Fruit fly (Drosophila melanogaster) whole organism, embryonic: ENCODE measurements around the gene Eip63F-1.

Source experiments
- Adf1 ChIP-seq: fragments of 200-800 bp; sonication (Bioruptor generic); IDR thresholded peaks from 2 replicates; pipeline ENCODE4 v1.3.6; 2022; ENCODE audit warnings: missing biosample characterization, missing genetic modification characterization
- B-H2 ChIP-seq: fragments of 200-800 bp; sonication (Bioruptor generic); optimal IDR thresholded peaks from 2 replicates; lab custom pipeline; 2018; ENCODE audit warnings: missing biosample characterization, mild to moderate bottlenecking, missing genetic modification characterization
- CG10274 ChIP-seq: fragments of 200-800 bp; sonication (Bioruptor generic); optimal IDR thresholded peaks from 3 replicates; lab custom pipeline; 2017; ENCODE audit warnings: missing biosample characterization, mild to moderate bottlenecking, missing genetic modification characterization
- CG10543 ChIP-seq: fragments of 200-800 bp; sonication (Bioruptor generic); optimal IDR thresholded peaks from 3 replicates; lab custom pipeline; 2017; ENCODE audit warnings: missing biosample characterization, mild to moderate bottlenecking, missing genetic modification characterization, moderate library complexity
- CG11093 ChIP-seq: fragments of 200-800 bp; sonication (Bioruptor generic); IDR thresholded peaks from 3 replicates; pipeline ENCODE4 v1.3.6; 2022; ENCODE audit warnings: missing biosample characterization, missing genetic modification characterization
- CG14860 ChIP-seq: fragments of 200-800 bp; sonication (Bioruptor generic); IDR thresholded peaks from 3 replicates; pipeline ENCODE4 v1.3.6; 2022; ENCODE audit warnings: missing biosample characterization, missing genetic modification characterization; ENCODE audit not compliant: partially characterized antibody
- CG1602 ChIP-seq: fragments of 200-800 bp; sonication (Bioruptor generic); optimal IDR thresholded peaks from 3 replicates; lab custom pipeline; 2016; ENCODE audit warnings: missing biosample characterization, missing genetic modification characterization
- CG2678 ChIP-seq: fragments of 200-800 bp; sonication (Bioruptor generic); optimal IDR thresholded peaks from 3 replicates; lab custom pipeline; 2019; ENCODE audit warnings: missing biosample characterization, mild to moderate bottlenecking, missing genetic modification characterization, moderate library complexity
- CG30403 ChIP-seq: fragments of 200-800 bp; sonication (Bioruptor generic); optimal IDR thresholded peaks from 3 replicates; lab custom pipeline; 2016; ENCODE audit warnings: missing biosample characterization, missing genetic modification characterization
- CG31224 ChIP-seq: fragments of 200-800 bp; sonication (Bioruptor generic); IDR thresholded peaks from 2 replicates; pipeline ENCODE4 v1.3.6; 2022; ENCODE audit warnings: missing biosample characterization, missing genetic modification characterization
- CG31365 ChIP-seq: fragments of 200-800 bp; sonication (Bioruptor generic); optimal IDR thresholded peaks from 2 replicates; lab custom pipeline; 2018; ENCODE audit warnings: missing biosample characterization, mild to moderate bottlenecking, missing genetic modification characterization
- CG31388 ChIP-seq: fragments of 200-800 bp; sonication (Bioruptor generic); optimal IDR thresholded peaks from 2 replicates; lab custom pipeline; 2016; ENCODE audit warnings: missing biosample characterization, missing genetic modification characterization
- CG3163 ChIP-seq: fragments of 200-800 bp; sonication (Bioruptor generic); optimal IDR thresholded peaks from 3 replicates; lab custom pipeline; 2016; ENCODE audit warnings: missing biosample characterization, missing genetic modification characterization
- CG33557 ChIP-seq: fragments of 200-800 bp; sonication (Bioruptor generic); optimal IDR thresholded peaks from 2 replicates; lab custom pipeline; 2019; ENCODE audit warnings: missing biosample characterization, mild to moderate bottlenecking, missing genetic modification characterization, moderate library complexity
- CG4730 ChIP-seq: fragments of 200-800 bp; sonication (Bioruptor generic); IDR thresholded peaks from 2 replicates; pipeline ENCODE4 v1.3.6; 2022; ENCODE audit warnings: missing biosample characterization, missing genetic modification characterization
- CG6765 ChIP-seq: fragments of 200-800 bp; sonication (Bioruptor generic); optimal IDR thresholded peaks from 3 replicates; lab custom pipeline; 2017; ENCODE audit warnings: missing biosample characterization, mild to moderate bottlenecking, missing genetic modification characterization
- CG7556 ChIP-seq: fragments of 200-800 bp; sonication (Bioruptor generic); optimal IDR thresholded peaks from 2 replicates; lab custom pipeline; 2017; ENCODE audit warnings: missing biosample characterization, mild to moderate bottlenecking, missing genetic modification characterization
- CG7928 ChIP-seq: fragments of 200-800 bp; sonication (Bioruptor generic); optimal IDR thresholded peaks from 2 replicates; lab custom pipeline; 2017; ENCODE audit warnings: missing biosample characterization, mild to moderate bottlenecking, missing genetic modification characterization
- CG8281 ChIP-seq: fragments of 200-800 bp; sonication (Bioruptor generic); optimal IDR thresholded peaks from 2 replicates; lab custom pipeline; 2018; ENCODE audit warnings: missing biosample characterization, mild to moderate bottlenecking, missing genetic modification characterization, moderate library complexity
- Deaf1 ChIP-seq: fragments of 200-800 bp; optimal IDR thresholded peaks from 3 replicates; lab custom pipeline; 2019; ENCODE audit warnings: missing biosample characterization, mild to moderate bottlenecking, missing genetic modification characterization, moderate library complexity
- Elba2 ChIP-seq: fragments of 200-800 bp; sonication (Bioruptor generic); optimal IDR thresholded peaks from 3 replicates; lab custom pipeline; 2016; ENCODE audit warnings: missing biosample characterization, missing genetic modification characterization
- Ets65A ChIP-seq: fragments of 200-800 bp; sonication (Bioruptor generic); peaks from one replicate; lab custom pipeline; 2016; ENCODE audit warnings: missing biosample characterization, missing genetic modification characterization
- Hsf ChIP-seq: fragments of 200-800 bp; sonication (Bioruptor generic); optimal IDR thresholded peaks from 3 replicates; lab custom pipeline; 2016; ENCODE audit warnings: missing biosample characterization, missing genetic modification characterization
- Lpt ChIP-seq: fragments of >200 bp; optimal IDR thresholded peaks from 2 replicates; lab custom pipeline; 2018; ENCODE audit warnings: missing biosample characterization, missing genetic modification characterization
- Mad ChIP-seq: fragments of 200-800 bp; sonication (Bioruptor generic); optimal IDR thresholded peaks from 2 replicates; lab custom pipeline; 2016; ENCODE audit warnings: missing biosample characterization, missing genetic modification characterization
- Med ChIP-seq: fragments of 200-800 bp; sonication (Bioruptor generic); peaks from one replicate; lab custom pipeline; 2016; ENCODE audit warnings: missing biosample characterization, missing genetic modification characterization, mild to moderate bottlenecking, inconsistent platforms, moderate library complexity
- Neu2 ChIP-seq: fragments of 200-800 bp; sonication (Bioruptor generic); optimal IDR thresholded peaks from 3 replicates; lab custom pipeline; 2016; ENCODE audit warnings: missing biosample characterization, missing genetic modification characterization, borderline replicate concordance
- Oaz ChIP-seq: fragments of 200-800 bp; sonication (Bioruptor generic); IDR thresholded peaks from 2 replicates; pipeline ENCODE4 v1.3.6; 2022; ENCODE audit warnings: missing biosample characterization, missing genetic modification characterization
- Pdp1 ChIP-seq, 2 experiments: fragments of 200-800 bp; sonication (Bioruptor generic); optimal IDR thresholded peaks; 3 replicates each; lab custom pipeline; 2016; ENCODE audit warnings: missing biosample characterization in 2 of 2, missing genetic modification characterization in 2 of 2, mild to moderate bottlenecking in 1 of 2, moderate library complexity in 1 of 2
- Ravus ChIP-seq: fragments of 200-800 bp; sonication (Bioruptor generic); IDR thresholded peaks from 2 replicates; pipeline ENCODE4 v1.3.6; 2022; ENCODE audit warnings: missing biosample characterization, missing genetic modification characterization
- Stat92E ChIP-seq, 3 experiments: fragments of >200 bp in 2 of 3; fragments of 200-800 bp in 1 of 3; sonication (Bioruptor generic) in 1 of 3; optimal IDR thresholded peaks; 2 replicates each; lab custom pipeline; 2017 to 2019; ENCODE audit warnings: missing biosample characterization in 3 of 3, missing genetic modification characterization in 3 of 3, mild to moderate bottlenecking in 1 of 3, moderate library complexity in 1 of 3
- Trl ChIP-seq, 3 experiments: fragments of >200 bp in 2 of 3; fragments of 200-800 bp in 1 of 3; sonication (Bioruptor generic) in 1 of 3; optimal IDR thresholded peaks; 2 replicates in 1 of 3; 3 replicates in 2 of 3; lab custom pipeline; 2016 to 2017; ENCODE audit warnings: missing biosample characterization in 1 of 3, missing genetic modification characterization in 1 of 3
- ato ChIP-seq: fragments of 200-800 bp; sonication (Bioruptor generic); IDR thresholded peaks from 2 replicates; pipeline ENCODE4 v1.3.6; 2022; ENCODE audit warnings: missing biosample characterization, missing genetic modification characterization; ENCODE audit not compliant: partially characterized antibody
- bcd ChIP-seq: fragments of 200-800 bp; sonication (Bioruptor generic); optimal IDR thresholded peaks from 2 replicates; lab custom pipeline; 2017; ENCODE audit warnings: missing biosample characterization, mild to moderate bottlenecking, missing genetic modification characterization
- bigmax ChIP-seq: fragments of 200-800 bp; sonication (Bioruptor generic); optimal IDR thresholded peaks from 2 replicates; lab custom pipeline; 2018; ENCODE audit warnings: missing biosample characterization, mild to moderate bottlenecking, missing genetic modification characterization
- cg ChIP-seq: fragments of 200-800 bp; sonication (Bioruptor generic); optimal IDR thresholded peaks from 3 replicates; lab custom pipeline; 2019; ENCODE audit warnings: missing biosample characterization, mild to moderate bottlenecking, missing genetic modification characterization, moderate library complexity
- chif ChIP-seq, 2 experiments: fragments of 200-800 bp; sonication (Bioruptor generic); optimal IDR thresholded peaks; 3 replicates each; lab custom pipeline; 2016; ENCODE audit warnings: missing biosample characterization in 2 of 2, missing genetic modification characterization in 2 of 2
- ci ChIP-seq: fragments of 200-800 bp; sonication (Bioruptor generic); IDR thresholded peaks from 3 replicates; pipeline ENCODE4 v1.3.6; 2022; ENCODE audit warnings: missing biosample characterization, missing genetic modification characterization
- fu2 ChIP-seq: fragments of 200-800 bp; sonication (Bioruptor generic); optimal IDR thresholded peaks from 2 replicates; lab custom pipeline; 2016; ENCODE audit warnings: missing biosample characterization, missing genetic modification characterization
- hkb ChIP-seq, 2 experiments: fragments of 200-800 bp in 1 of 2; fragments of >200 bp in 1 of 2; sonication (Bioruptor generic) in 1 of 2; IDR thresholded peaks in 1 of 2; optimal IDR thresholded peaks in 1 of 2; 2 replicates each; pipeline versions ENCODE4 v1.3.6 to Lab custom; 2017 to 2022; ENCODE audit warnings: missing biosample characterization in 1 of 2, missing genetic modification characterization in 1 of 2
- nerfin-1 ChIP-seq: fragments of 200-800 bp; sonication (Bioruptor generic); optimal IDR thresholded peaks from 3 replicates; lab custom pipeline; 2019; ENCODE audit warnings: missing biosample characterization, mild to moderate bottlenecking, missing genetic modification characterization, moderate library complexity
- psq ChIP-seq: fragments of 200-800 bp; sonication (Bioruptor generic); optimal IDR thresholded peaks from 2 replicates; lab custom pipeline; 2017; ENCODE audit warnings: missing biosample characterization, missing genetic modification characterization
- sd ChIP-seq: fragments of 200-800 bp; sonication (Bioruptor generic); optimal IDR thresholded peaks from 3 replicates; lab custom pipeline; 2018; ENCODE audit warnings: missing biosample characterization, mild to moderate bottlenecking, missing genetic modification characterization, moderate library complexity
- unc-4 ChIP-seq: fragments of 200-800 bp; sonication (Bioruptor generic); IDR thresholded peaks from 2 replicates; pipeline ENCODE4 v1.3.6; 2022; ENCODE audit warnings: missing biosample characterization, missing genetic modification characterization; ENCODE audit not compliant: partially characterized antibody
- unpg ChIP-seq: fragments of 200-800 bp; sonication (Bioruptor generic); optimal IDR thresholded peaks from 3 replicates; lab custom pipeline; 2018; ENCODE audit warnings: missing biosample characterization, mild to moderate bottlenecking, missing genetic modification characterization, moderate library complexity

Eip63F-1 gene

dm6 chr3L:3928205-3928942 is 7.0 kb downstream of the Eip63F-1 start (continued):
- TF ChIP-seq CG3163 (peak; percentile 67), bcd (peak; percentile 85), Oaz (GFP tag; lab: Robert Waterston, UW) (peak; percentile 86), CG33557 (GFP tag; lab: Kevin White, UChicago) (no peak), CG8281 (tag; lab: Kevin White, UChicago) (no peak), unc-4 (no peak), Mad (GFP tag; lab: Kevin White, UChicago) (peak; percentile 53), ato (GFP tag; lab: Robert Waterston, UW) (no peak), Elba2 (no peak), CG31365 (tag; lab: Kevin White, UChicago) (peak; percentile 51), CG30403 (peak; percentile 85), CG7928 (GFP tag; lab: Kevin White, UChicago) (peak; percentile 57), Ravus (GFP tag; lab: Robert Waterston, UW) (peak; percentile 75)

dm6 chr3L:3927462-3927861 is 8.0 kb downstream of the Eip63F-1 start:
- TF ChIP-seq Ets65A (GFP tag; lab: Kevin White, UChicago) (peak; percentile 59), bigmax (GFP tag; lab: Kevin White, UChicago) (no peak), Med (GFP tag; lab: Kevin White, UChicago) (peak; percentile 65)

dm6 chr3L:3926191-3926765 is 9.1 kb downstream of the Eip63F-1 start:
- peak; percentile 75 for TF ChIP-seq Deaf1 (tag; lab: Kevin White, UChicago)
- TF ChIP-seq CG2678: no peak
- no peak for TF ChIP-seq sd (tag; lab: Kevin White, UChicago)
- TF ChIP-seq CG11093 (GFP tag; lab: Robert Waterston, UW): no peak
- TF ChIP-seq CG10274 (GFP tag; lab: Kevin White, UChicago): no peak
- peak; percentile 16 to 49 for TF ChIP-seq Trl (optimal IDR thresholded peaks at IDR 0.05; lab: Kevin White, UChicago)
- TF ChIP-seq Trl (GFP tag; optimal IDR thresholded peaks at IDR 0.05; lab: Kevin White, UChicago): no peak
- TF ChIP-seq CG7556 (GFP tag; lab: Kevin White, UChicago): no peak
- TF ChIP-seq CG14860 (GFP tag; lab: Robert Waterston, UW): no peak
- TF ChIP-seq CG31224: no peak
- no peak for TF ChIP-seq CG4730
- TF ChIP-seq hkb (optimal IDR thresholded peaks at IDR 0.05; lab: Kevin White, UChicago): no peak
- no peak for TF ChIP-seq hkb (GFP tag; IDR thresholded peaks at IDR 0.05; lab: Robert Waterston, UW)
- TF ChIP-seq CG1602 (GFP tag; lab: Kevin White, UChicago): no peak
- TF ChIP-seq unpg (GFP tag; lab: Kevin White, UChicago): no peak
- TF ChIP-seq cg (GFP tag; lab: Kevin White, UChicago): peak; percentile 0
- TF ChIP-seq fu2 (GFP tag; lab: Kevin White, UChicago): no peak
- TF ChIP-seq chif (GFP tag; optimal IDR thresholded peaks at IDR 0.05; lab: Kevin White, UChicago): no peak
- TF ChIP-seq Pdp1 (GFP tag; optimal IDR thresholded peaks at IDR 0.05; lab: Kevin White, UChicago): peak in 1 of 2 experiments; percentile 65
- TF ChIP-seq Lpt (GFP tag; lab: Kevin White, UChicago): no peak
- no peak for TF ChIP-seq CG10543
- TF ChIP-seq nerfin-1 (tag; lab: Kevin White, UChicago): no peak
- TF ChIP-seq ci (GFP tag; lab: Robert Waterston, UW): no peak
- TF ChIP-seq psq (GFP tag; lab: Kevin White, UChicago): peak; percentile 34
- no peak for TF ChIP-seq Hsf (GFP tag; lab: Kevin White, UChicago)
- no peak for TF ChIP-seq Adf1 (GFP tag; lab: Robert Waterston, UW)
- TF ChIP-seq Neu2 (GFP tag; lab: Kevin White, UChicago): no peak
- TF ChIP-seq B-H2 (GFP tag; lab: Kevin White, UChicago): no peak
- TF ChIP-seq CG31388 (GFP tag; lab: Kevin White, UChicago): no peak
- no peak for TF ChIP-seq CG6765 (GFP tag; lab: Kevin White, UChicago)
- TF ChIP-seq Stat92E (GFP tag; optimal IDR thresholded peaks at IDR 0.05; lab: Kevin White, UChicago): no peak
- no peak for TF ChIP-seq CG3163
